Fruit fly (Drosophila melanogaster): ENCODE data around the gene hemo.
A peak's percentile ranks its signal among the peaks of the same experiment; 100 is the strongest.

The hemo gene

dm6 chr3R:18583881-18584545, 19.0 kb upstream of the hemo start (continued):
- peak; percentile 84 for TF ChIP-seq CG31627 (GFP tag; optimal IDR thresholded peaks at IDR 0.05)
- TF ChIP-seq dsx (GFP tag; optimal IDR thresholded peaks at IDR 0.05; ENCODE audit: poor library complexity, severe bottlenecking) = peak; percentile 84
- TF ChIP-seq spab (GFP tag; optimal IDR thresholded peaks at IDR 0.05) = peak; percentile 88
- TF ChIP-seq Ets96B (tag; optimal IDR thresholded peaks at IDR 0.05) = peak; percentile 94
- peak; percentile 87 for TF ChIP-seq CG6163 (GFP tag; IDR thresholded peaks at IDR 0.05)
- peak; percentile 83 for TF ChIP-seq CG11902 (GFP tag; optimal IDR thresholded peaks at IDR 0.05)
- TF ChIP-seq Eip78C (GFP tag) = peak; percentile 96
- peak; percentile 88 for TF ChIP-seq Lpt (GFP tag; optimal IDR thresholded peaks at IDR 0.05)
- TF ChIP-seq CG3919 (GFP tag; optimal IDR thresholded peaks at IDR 0.05) = peak; percentile 94
- TF ChIP-seq CG11294 (GFP tag; IDR thresholded peaks at IDR 0.05) = peak; percentile 81
- peak; percentile 89 for TF ChIP-seq CG6792 (GFP tag; optimal IDR thresholded peaks at IDR 0.05)
- TF ChIP-seq Eip93F (GFP tag; optimal IDR thresholded peaks at IDR 0.05) = peak; percentile 23
- TF ChIP-seq Ets21C (GFP tag; optimal IDR thresholded peaks at IDR 0.05) = peak; percentile 61
- peak; percentile 85 for TF ChIP-seq Eip75B (GFP tag; optimal IDR thresholded peaks at IDR 0.05)
- TF ChIP-seq Hr4 (GFP tag; optimal IDR thresholded peaks at IDR 0.05) = peak; percentile 93
- TF ChIP-seq CG4318 (GFP tag; optimal IDR thresholded peaks at IDR 0.05) = peak; percentile 84
- TF ChIP-seq topi (GFP tag; optimal IDR thresholded peaks at IDR 0.05) = peak; percentile 81
- TF ChIP-seq Hr38 (GFP tag; optimal IDR thresholded peaks at IDR 0.05) = no peak
- TF ChIP-seq acj6 (GFP tag; optimal IDR thresholded peaks at IDR 0.05) = peak; percentile 87
- peak; percentile 83 for TF ChIP-seq dac (GFP tag; optimal IDR thresholded peaks at IDR 0.05)
- peak; percentile 84 for TF ChIP-seq esn (GFP tag; optimal IDR thresholded peaks at IDR 0.05)
- TF ChIP-seq CG3032 (tag; optimal IDR thresholded peaks at IDR 0.05) = peak; percentile 91
- peak; percentile 86 for TF ChIP-seq CG16779 (tag; optimal IDR thresholded peaks at IDR 0.05)
- peak; percentile 84 for TF ChIP-seq Hr39 (GFP tag; optimal IDR thresholded peaks at IDR 0.05)
- peak; percentile 89 for TF ChIP-seq Met (GFP tag; optimal IDR thresholded peaks at IDR 0.05)
- peak; percentile 91 for TF ChIP-seq Sox14 (GFP tag; optimal IDR thresholded peaks at IDR 0.05)
- TF ChIP-seq CG6276 (GFP tag; optimal IDR thresholded peaks at IDR 0.05) = peak; percentile 84
- peak; percentile 84 for TF ChIP-seq CG7368 (GFP tag; optimal IDR thresholded peaks at IDR 0.05)
- peak; percentile 85 for TF ChIP-seq lz (GFP tag; optimal IDR thresholded peaks at IDR 0.05)
- TF ChIP-seq vri (GFP tag; optimal IDR thresholded peaks at IDR 0.05) = peak; percentile 72
- TF ChIP-seq CG10669 (GFP tag; optimal IDR thresholded peaks at IDR 0.05) = peak; percentile 94
- TF ChIP-seq CG6854 (GFP tag; optimal IDR thresholded peaks at IDR 0.05) = no peak
- TF ChIP-seq fd85E (GFP tag; optimal IDR thresholded peaks at IDR 0.05) = no peak
- TF ChIP-seq CG11762 (GFP tag; optimal IDR thresholded peaks at IDR 0.05; ENCODE audit: insufficient read depth) = peak; percentile 74
- peak; percentile 88 for TF ChIP-seq CG1621 (tag; optimal IDR thresholded peaks at IDR 0.05)
- peak; percentile 85 for TF ChIP-seq fd59A (GFP tag; optimal IDR thresholded peaks at IDR 0.05)
- TF ChIP-seq achi (GFP tag; optimal IDR thresholded peaks at IDR 0.05) = peak; percentile 87
- TF ChIP-seq salr (GFP tag; optimal IDR thresholded peaks at IDR 0.05) = peak; percentile 86 to 90
- TF ChIP-seq CG6808 (GFP tag; optimal IDR thresholded peaks at IDR 0.05) = peak; percentile 85

DNA sequence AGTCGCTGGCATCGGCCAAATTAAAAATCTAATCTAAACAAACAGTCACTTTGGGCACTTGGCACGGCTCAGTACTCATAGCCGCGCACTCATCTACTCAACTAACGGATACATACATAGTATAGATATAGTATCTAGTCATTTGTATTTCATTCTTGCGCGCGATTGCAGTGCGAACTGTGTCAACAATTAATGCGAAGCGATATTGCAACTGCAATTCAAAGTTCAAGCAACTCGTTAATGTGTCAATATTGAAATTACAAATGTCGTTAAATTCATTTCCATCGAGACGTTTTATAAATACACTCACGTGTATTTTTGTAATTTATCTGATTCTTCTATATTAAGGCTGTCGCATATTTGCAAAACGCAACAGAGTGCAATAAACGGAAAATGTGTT, 17.3 kb upstream of the hemo start:
- TF ChIP-seq Ets96B (tag; optimal IDR thresholded peaks at IDR 0.05) (no peak), CG6808 (GFP tag; optimal IDR thresholded peaks at IDR 0.05) (peak; percentile 5), CG6163 (GFP tag; IDR thresholded peaks at IDR 0.05) (0 out of 3 replicates have a peak, but pooled peaks have one; percentile 11), vri (GFP tag; optimal IDR thresholded peaks at IDR 0.05) (peak; percentile 27)

All from whole organism, prepupa.